Fruit fly (Drosophila melanogaster) whole organism, embryonic: ENCODE results near the gene mib1.

ENCODE experiments used
- ATbp ChIP-seq: fragments of 200-800 bp; sonication (Bioruptor generic); optimal IDR thresholded peaks from 2 replicates; lab custom pipeline; 2017; ENCODE audit warnings: missing biosample characterization, mild to moderate bottlenecking, missing genetic modification characterization, missing genetic modification reagents
- Asciz ChIP-seq: fragments of 200-800 bp; sonication (Bioruptor generic); optimal IDR thresholded peaks from 2 replicates; lab custom pipeline; 2017; ENCODE audit warnings: missing biosample characterization, mild to moderate bottlenecking, missing genetic modification characterization, missing genetic modification reagents
- Blimp-1 ChIP-seq: fragments of 200-800 bp; sonication (Bioruptor generic); optimal IDR thresholded peaks from 3 replicates; lab custom pipeline; 2018; ENCODE audit warnings: missing biosample characterization, missing genetic modification characterization, mild to moderate bottlenecking, moderate library complexity, missing genetic modification reagents
- CG10321 ChIP-seq: fragments of 200-800 bp; sonication (Bioruptor generic); IDR thresholded peaks from 2 replicates; pipeline ENCODE4 v1.3.6; 2022; ENCODE audit warnings: missing biosample characterization, missing genetic modification characterization
- CG10979 ChIP-seq: fragments of 200-800 bp; sonication (Bioruptor generic); optimal IDR thresholded peaks from 2 replicates; lab custom pipeline; 2018; ENCODE audit warnings: missing biosample characterization, mild to moderate bottlenecking, missing genetic modification characterization, moderate library complexity
- CG11504 ChIP-seq: fragments of 200-800 bp; sonication (Bioruptor generic); optimal IDR thresholded peaks from 3 replicates; lab custom pipeline; 2019; ENCODE audit warnings: missing biosample characterization, mild to moderate bottlenecking, missing genetic modification characterization, moderate library complexity
- CG1233 ChIP-seq: fragments of 200-800 bp; sonication (Bioruptor generic); optimal IDR thresholded peaks from 4 replicates; lab custom pipeline; 2018; ENCODE audit warnings: missing biosample characterization, mild to moderate bottlenecking, missing genetic modification characterization
- CG14050 ChIP-seq: fragments of 200-800 bp; sonication (Bioruptor generic); IDR thresholded peaks from 3 replicates; pipeline ENCODE4 v1.3.6; 2022; ENCODE audit warnings: missing biosample characterization, missing genetic modification characterization
- CG15073 ChIP-seq: fragments of 200-800 bp; sonication (Bioruptor generic); optimal IDR thresholded peaks from 2 replicates; lab custom pipeline; 2016; ENCODE audit warnings: missing biosample characterization, missing genetic modification characterization
- CG15601 ChIP-seq: fragments of 200-800 bp; sonication (Bioruptor generic); optimal IDR thresholded peaks from 3 replicates; lab custom pipeline; 2019; ENCODE audit warnings: missing biosample characterization, mild to moderate bottlenecking, missing genetic modification characterization, moderate library complexity
- CG17359 ChIP-seq: fragments of 200-800 bp; sonication (Bioruptor generic); optimal IDR thresholded peaks from 3 replicates; lab custom pipeline; 2018; ENCODE audit warnings: missing biosample characterization, mild to moderate bottlenecking, missing genetic modification characterization, moderate library complexity
- CG2678 ChIP-seq: fragments of 200-800 bp; sonication (Bioruptor generic); optimal IDR thresholded peaks from 3 replicates; lab custom pipeline; 2019; ENCODE audit warnings: missing biosample characterization, mild to moderate bottlenecking, missing genetic modification characterization, moderate library complexity
- CG2712 ChIP-seq: fragments of 200-800 bp; optimal IDR thresholded peaks from 3 replicates; lab custom pipeline; 2019; ENCODE audit warnings: missing biosample characterization, mild to moderate bottlenecking, missing genetic modification characterization, moderate library complexity
- CG3407 ChIP-seq: fragments of 200-800 bp; sonication (Bioruptor generic); optimal IDR thresholded peaks from 2 replicates; lab custom pipeline; 2018; ENCODE audit warnings: missing biosample characterization, mild to moderate bottlenecking, missing genetic modification characterization
- CG4707 ChIP-seq: fragments of 200-800 bp; sonication (Bioruptor generic); optimal IDR thresholded peaks from 2 replicates; lab custom pipeline; 2018; ENCODE audit warnings: missing biosample characterization, mild to moderate bottlenecking, missing genetic modification characterization, moderate library complexity
- CG6765 ChIP-seq: fragments of 200-800 bp; sonication (Bioruptor generic); optimal IDR thresholded peaks from 3 replicates; lab custom pipeline; 2017; ENCODE audit warnings: missing biosample characterization, mild to moderate bottlenecking, missing genetic modification characterization
- CoRest ChIP-seq: fragments of 200-800 bp; sonication (Bioruptor generic); optimal IDR thresholded peaks from 3 replicates; lab custom pipeline; 2018; ENCODE audit warnings: missing biosample characterization, mild to moderate bottlenecking, missing genetic modification characterization, moderate library complexity
- D ChIP-seq, 2 experiments: fragments of 200-800 bp in 1 of 2; fragments of >200 bp in 1 of 2; sonication (Bioruptor generic) in 1 of 2; optimal IDR thresholded peaks; 2 replicates in 1 of 2; 3 replicates in 1 of 2; lab custom pipeline; 2017; ENCODE audit warnings: mild to moderate bottlenecking in 1 of 2, missing biosample characterization in 1 of 2, missing genetic modification characterization in 1 of 2, missing genetic modification reagents in 1 of 2
- Ets97D ChIP-seq: fragments of 200-800 bp; sonication (Bioruptor generic); optimal IDR thresholded peaks from 3 replicates; lab custom pipeline; 2016; ENCODE audit warnings: missing biosample characterization, missing genetic modification characterization
- NC2β ChIP-seq: fragments of 200-800 bp; sonication (Bioruptor generic); optimal IDR thresholded peaks from 2 replicates; lab custom pipeline; 2016; ENCODE audit warnings: missing biosample characterization, missing genetic modification characterization
- Nf-YC ChIP-seq: fragments of 200-800 bp; optimal IDR thresholded peaks from 3 replicates; lab custom pipeline; 2019; ENCODE audit warnings: missing biosample characterization, mild to moderate bottlenecking, missing genetic modification characterization, moderate library complexity
- PHDP ChIP-seq: fragments of 200-800 bp; sonication (Bioruptor generic); optimal IDR thresholded peaks from 3 replicates; lab custom pipeline; 2018; ENCODE audit warnings: missing biosample characterization, mild to moderate bottlenecking, missing genetic modification characterization, moderate library complexity
- Sox100B ChIP-seq: fragments of 200-800 bp; sonication (Bioruptor generic); optimal IDR thresholded peaks from 3 replicates; lab custom pipeline; 2018; ENCODE audit warnings: missing biosample characterization, mild to moderate bottlenecking, missing genetic modification characterization
- Ssrp ChIP-seq: fragments of 200-800 bp; sonication (Bioruptor generic); optimal IDR thresholded peaks from 2 replicates; lab custom pipeline; 2018; ENCODE audit warnings: missing biosample characterization, mild to moderate bottlenecking, missing genetic modification characterization, moderate library complexity
- Trl ChIP-seq, 3 experiments: fragments of >200 bp in 2 of 3; fragments of 200-800 bp in 1 of 3; sonication (Bioruptor generic) in 1 of 3; optimal IDR thresholded peaks; 2 replicates in 1 of 3; 3 replicates in 2 of 3; lab custom pipeline; 2016 to 2017; ENCODE audit warnings: missing biosample characterization in 1 of 3, missing genetic modification characterization in 1 of 3
- amos ChIP-seq: fragments of 200-800 bp; sonication (Bioruptor generic); IDR thresholded peaks from 2 replicates; pipeline ENCODE4 v1.3.6; 2022; ENCODE audit warnings: missing biosample characterization, missing genetic modification characterization; ENCODE audit not compliant: partially characterized antibody
- bsh ChIP-seq, 2 experiments: fragments of 200-800 bp; sonication (Bioruptor generic); optimal IDR thresholded peaks; 2 replicates each; lab custom pipeline; 2017 to 2018; ENCODE audit warnings: mild to moderate bottlenecking in 2 of 2, missing biosample characterization in 2 of 2, missing genetic modification characterization in 2 of 2, moderate library complexity in 1 of 2
- cg ChIP-seq: fragments of 200-800 bp; sonication (Bioruptor generic); optimal IDR thresholded peaks from 3 replicates; lab custom pipeline; 2019; ENCODE audit warnings: missing biosample characterization, mild to moderate bottlenecking, missing genetic modification characterization, moderate library complexity
- ci ChIP-seq: fragments of 200-800 bp; sonication (Bioruptor generic); IDR thresholded peaks from 3 replicates; pipeline ENCODE4 v1.3.6; 2022; ENCODE audit warnings: missing biosample characterization, missing genetic modification characterization
- fd64A ChIP-seq: fragments of 200-800 bp; sonication (Bioruptor generic); optimal IDR thresholded peaks from 3 replicates; lab custom pipeline; 2018; ENCODE audit warnings: missing biosample characterization, mild to moderate bottlenecking, missing genetic modification characterization
- gem ChIP-seq: fragments of 200-800 bp; sonication (Bioruptor generic); optimal IDR thresholded peaks from 2 replicates; lab custom pipeline; 2019; ENCODE audit warnings: missing biosample characterization, mild to moderate bottlenecking, missing genetic modification characterization, moderate library complexity
- kni ChIP-seq: fragments of 200-800 bp; sonication (Bioruptor generic); optimal IDR thresholded peaks from 3 replicates; lab custom pipeline; 2017; ENCODE audit warnings: mild to moderate bottlenecking, missing biosample characterization, missing genetic modification reagents, missing genetic modification characterization
- lbe ChIP-seq: fragments of 200-800 bp; sonication (Bioruptor generic); optimal IDR thresholded peaks from 2 replicates; lab custom pipeline; 2016; ENCODE audit warnings: missing biosample characterization, mild to moderate bottlenecking, missing genetic modification characterization
- prd ChIP-seq, 3 experiments: fragments of >200 bp in 2 of 3; fragments of 200-800 bp in 1 of 3; sonication (Bioruptor generic) in 1 of 3; optimal IDR thresholded peaks in 2 of 3; IDR thresholded peaks in 1 of 3; 2 replicates in 2 of 3; 3 replicates in 1 of 3; pipeline versions ENCODE4 v1.3.6 to Lab custom; 2017 to 2022; ENCODE audit warnings: missing biosample characterization in 1 of 3, missing genetic modification characterization in 1 of 3
- sens ChIP-seq: fragments of 200-800 bp; sonication (Bioruptor generic); peaks from one replicate; lab custom pipeline; 2016; ENCODE audit warnings: missing biosample characterization, missing genetic modification characterization
- seq ChIP-seq: fragments of 200-800 bp; sonication (Bioruptor generic); IDR thresholded peaks from 2 replicates; pipeline ENCODE4 v1.3.6; 2022; ENCODE audit warnings: missing biosample characterization, missing genetic modification characterization
- shn ChIP-seq: fragments of 200-800 bp; sonication (Bioruptor generic); optimal IDR thresholded peaks from 3 replicates; lab custom pipeline; 2016; ENCODE audit warnings: missing biosample characterization, missing genetic modification characterization
- sisA ChIP-seq: fragments of 200-800 bp; sonication (Bioruptor generic); IDR thresholded peaks from 2 replicates; pipeline ENCODE4 v1.3.6; 2022; ENCODE audit warnings: missing biosample characterization, missing genetic modification characterization
- so ChIP-seq: fragments of 200-800 bp; sonication (Bioruptor generic); IDR thresholded peaks from 3 replicates; pipeline ENCODE4 v1.3.6; 2022; ENCODE audit warnings: missing biosample characterization, missing genetic modification characterization
- stwl ChIP-seq: fragments of 200-800 bp; sonication (Bioruptor generic); optimal IDR thresholded peaks from 3 replicates; lab custom pipeline; 2018; ENCODE audit warnings: missing biosample characterization, mild to moderate bottlenecking, missing genetic modification characterization, moderate library complexity
- tio ChIP-seq: fragments of 200-800 bp; sonication (Bioruptor generic); optimal IDR thresholded peaks from 2 replicates; lab custom pipeline; 2017; ENCODE audit warnings: missing biosample characterization, missing genetic modification characterization, inconsistent platforms
- tll ChIP-seq, 2 experiments: fragments of 200-800 bp in 1 of 2; fragments of >200 bp in 1 of 2; sonication (Bioruptor generic) in 1 of 2; optimal IDR thresholded peaks; 2 replicates each; lab custom pipeline; 2017 to 2019; ENCODE audit warnings: missing biosample characterization in 2 of 2, missing genetic modification characterization in 2 of 2, mild to moderate bottlenecking in 1 of 2, moderate library complexity in 1 of 2
- ttk ChIP-seq: fragments of 200-800 bp; sonication (Bioruptor generic); IDR thresholded peaks from 2 replicates; pipeline ENCODE4 v2.1.2; 2022; ENCODE audit warnings: missing biosample characterization, missing genetic modification characterization
- vnd ChIP-seq: fragments of 200-800 bp; sonication (Bioruptor generic); IDR thresholded peaks from 3 replicates; pipeline ENCODE4 v1.3.6; 2022; ENCODE audit warnings: missing biosample characterization, missing genetic modification characterization; ENCODE audit not compliant: partially characterized antibody

Gene mib1

DNA sequence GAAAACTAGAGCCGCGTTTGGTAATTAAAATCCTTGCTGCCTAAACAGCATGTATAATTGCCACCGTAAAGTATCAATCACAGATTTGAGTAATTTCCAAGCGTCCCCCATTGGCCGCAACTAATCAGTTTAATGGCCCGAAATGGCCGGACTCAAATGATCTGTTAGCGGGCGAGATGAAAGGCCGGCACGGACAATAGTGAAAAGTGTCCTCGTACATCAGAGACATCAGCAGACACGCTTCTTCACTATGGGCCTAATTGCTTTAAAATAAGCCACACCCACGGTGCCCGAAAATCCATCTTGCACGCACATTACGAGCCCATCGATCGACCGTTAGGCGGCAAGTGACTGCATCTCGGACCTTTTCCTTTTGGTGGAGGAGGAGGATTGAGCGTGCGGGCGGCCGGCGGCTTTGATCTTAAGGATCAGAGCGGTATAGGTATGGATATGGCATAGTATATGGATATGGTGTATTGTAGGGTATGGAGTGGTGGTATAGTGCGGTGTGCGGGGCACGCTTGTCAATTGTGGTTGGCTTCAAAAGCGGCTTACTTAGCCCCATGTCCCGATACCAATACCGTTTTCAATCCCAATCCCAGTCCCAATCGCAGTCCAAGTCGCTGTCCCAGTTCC is 821 bp upstream of the mib1 start (continued):
- peak; percentile 13 for TF ChIP-seq CG4707
- no peak for TF ChIP-seq cg (GFP tag; lab: Kevin White, UChicago)
- peak; percentile 61 for TF ChIP-seq kni (GFP tag; lab: Kevin White, UChicago)
- TF ChIP-seq Nf-YC (tag; lab: Kevin White, UChicago) = no peak
- no peak for TF ChIP-seq sisA (GFP tag; lab: Robert Waterston, UW)
- no peak for TF ChIP-seq CG10979 (tag; lab: Kevin White, UChicago)
- TF ChIP-seq CoRest = no peak
- no peak for TF ChIP-seq seq (GFP tag; lab: Robert Waterston, UW)
- no peak for TF ChIP-seq Ssrp (tag; lab: Kevin White, UChicago)
- TF ChIP-seq Trl (optimal IDR thresholded peaks at IDR 0.05; lab: Kevin White, UChicago) = no peak
- no peak for TF ChIP-seq Trl (GFP tag; optimal IDR thresholded peaks at IDR 0.05; lab: Kevin White, UChicago)
- TF ChIP-seq CG2712 (tag; lab: Kevin White, UChicago) = no peak
- no peak for TF ChIP-seq amos (GFP tag; lab: Robert Waterston, UW)
- no peak for TF ChIP-seq shn (GFP tag; lab: Kevin White, UChicago)
- TF ChIP-seq D (optimal IDR thresholded peaks at IDR 0.05; lab: Kevin White, UChicago) = peak; percentile 75
- no peak for TF ChIP-seq D (GFP tag; optimal IDR thresholded peaks at IDR 0.05; lab: Kevin White, UChicago)
- TF ChIP-seq vnd (GFP tag; lab: Robert Waterston, UW) = no peak
- no peak for TF ChIP-seq tio (GFP tag; lab: Kevin White, UChicago)
- TF ChIP-seq tll (GFP tag; optimal IDR thresholded peaks at IDR 0.05; lab: Kevin White, UChicago) = no peak
- TF ChIP-seq prd (optimal IDR thresholded peaks at IDR 0.05; lab: Kevin White, UChicago) = no peak
- TF ChIP-seq prd (GFP tag; IDR thresholded peaks at IDR 0.05; lab: Robert Waterston, UW) = peak; percentile 63; the same call in 2 of the 3 replicates
- no peak for TF ChIP-seq ttk (GFP tag; lab: Robert Waterston, UW)

DNA sequence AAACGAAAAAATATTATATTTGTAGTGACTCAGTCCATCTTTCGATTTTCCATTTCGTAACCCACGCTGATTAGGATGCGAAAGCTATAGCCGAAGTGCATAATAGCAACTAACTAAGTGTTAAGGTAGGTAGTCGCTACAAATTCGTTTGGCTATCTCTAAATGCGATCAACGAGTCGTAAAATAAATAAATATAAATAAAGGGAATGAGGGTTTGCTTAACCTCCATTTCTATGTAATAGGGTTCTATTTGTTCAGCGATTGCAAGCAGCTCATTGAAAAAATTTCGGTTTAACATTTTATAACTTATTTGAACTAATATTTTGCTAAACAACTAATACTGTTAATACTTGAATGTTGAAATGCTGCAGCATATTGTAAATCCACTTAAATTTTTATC is 1.4 kb downstream of the mib1 start:
- TF ChIP-seq NC2β (no peak), CG1233 (GFP tag; lab: Kevin White, UChicago) (peak; percentile 4), so (GFP tag; lab: Robert Waterston, UW) (no peak), stwl (tag; lab: Kevin White, UChicago) (no peak), CG14050 (no peak), Ets97D (GFP tag; lab: Kevin White, UChicago) (no peak), gem (tag; lab: Kevin White, UChicago) (peak; percentile 3), bsh (GFP tag; optimal IDR thresholded peaks at IDR 0.05; lab: Kevin White, UChicago) (peak in 1 of 2 experiments; percentile 16), fd64A (GFP tag; lab: Kevin White, UChicago) (peak; percentile 24), ATbp (GFP tag; lab: Kevin White, UChicago) (peak; percentile 33), CG11504 (tag; lab: Kevin White, UChicago) (peak; percentile 5), PHDP (tag; lab: Kevin White, UChicago) (peak; percentile 18), lbe (GFP tag; lab: Kevin White, UChicago) (no peak), Sox100B (GFP tag; lab: Kevin White, UChicago) (peak; percentile 44), CG6765 (GFP tag; lab: Kevin White, UChicago) (no peak), CG17359 (peak; percentile 51), CG15073 (GFP tag; lab: Kevin White, UChicago) (no peak), Blimp-1 (GFP tag; lab: Kevin White, UChicago) (peak; percentile 24), ci (GFP tag; lab: Robert Waterston, UW) (peak; percentile 46; the same call in 1 of the 3 replicates), CG15601 (tag; lab: Kevin White, UChicago) (peak; percentile 12), sens (peak; percentile 70), Asciz (GFP tag; lab: Kevin White, UChicago) (peak; percentile 46), CG10321 (GFP tag; lab: Robert Waterston, UW) (no peak), CG3407 (peak; percentile 29), CG2678 (tag; lab: Kevin White, UChicago) (peak; percentile 1)
